Worm (Caenorhabditis elegans): ENCODE results near the gene C49A9.9.

- no peak for TF ChIP-seq unc-86 (tag; optimal IDR thresholded peaks at IDR 0.05)
- no peak for TF ChIP-seq nhr-28 (tag; optimal IDR thresholded peaks at IDR 0.05)
- no peak for TF ChIP-seq ztf-11 (tag; optimal IDR thresholded peaks at IDR 0.05)
- no peak for TF ChIP-seq nhr-237 (tag; optimal IDR thresholded peaks at IDR 0.05)
- no peak for TF ChIP-seq ama-1 (optimal IDR thresholded peaks at IDR 0.05)
- no peak for TF ChIP-seq snpc-4 (tag; optimal IDR thresholded peaks at IDR 0.05)
Observed at ce11 chrIV:6237508-6238227, 20.5 kb downstream of the C49A9.9 start, which contains the start of the genes F58F9.6 and F58F9.8.

Data from whole organism, L1 larva.